Worm (Caenorhabditis elegans): ENCODE results near the gene mlck-1.

DNA sequence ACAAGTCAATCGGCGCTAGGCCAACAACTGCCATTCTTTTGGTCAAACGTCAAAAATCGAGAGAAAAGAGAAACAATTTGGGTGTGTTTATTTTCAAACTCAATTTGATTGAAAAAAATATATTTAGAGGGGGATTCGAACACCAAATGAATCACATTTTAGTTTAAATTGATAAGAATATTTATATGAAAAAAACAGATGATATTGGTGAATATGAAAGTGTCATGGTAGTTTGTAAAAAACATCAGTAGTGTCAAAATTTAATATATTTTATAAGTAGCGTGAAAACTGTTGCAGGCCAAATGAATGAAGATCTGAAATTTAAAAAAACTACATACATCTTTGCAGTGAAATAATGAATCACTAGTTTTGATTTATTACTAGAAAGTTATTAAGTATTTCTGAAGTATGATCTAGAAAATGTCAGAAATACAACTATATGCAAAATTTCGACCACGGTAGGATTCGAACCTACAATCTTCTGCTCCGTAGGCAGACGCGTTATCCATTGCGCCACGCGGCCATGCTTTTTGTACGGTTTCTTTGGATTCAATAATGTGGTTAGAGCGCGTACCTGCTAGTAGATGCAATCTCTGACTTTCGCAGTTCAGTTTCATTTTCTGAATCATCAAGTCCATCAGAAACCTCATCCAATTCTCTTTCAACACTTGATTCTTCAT lies 51.5 kb downstream of the mlck-1 start, which contains the start of gene F19C6.4:
- TF ChIP-seq unc-62 (GFP tag; optimal IDR thresholded peaks at IDR 0.05), result no peak
- TF ChIP-seq pax-3 (tag; optimal IDR thresholded peaks at IDR 0.05), result no peak
- TF ChIP-seq unc-86 (tag; optimal IDR thresholded peaks at IDR 0.05), result no peak
- TF ChIP-seq pqm-1 (tag; optimal IDR thresholded peaks at IDR 0.05), result no peak
- TF ChIP-seq unc-130 (tag; optimal IDR thresholded peaks at IDR 0.05), result no peak
- no peak for TF ChIP-seq fkh-10 (GFP tag; optimal IDR thresholded peaks at IDR 0.05)
- TF ChIP-seq egl-27 (tag; optimal IDR thresholded peaks at IDR 0.05), result no peak

Measured in whole organism, L1 larva.